Worm (Caenorhabditis elegans) whole organism, early embryonic: ENCODE results near the gene F10C1.9.

ENCODE experiments used
- F13C5.2 ChIP-seq: sonication (generic microtip); optimal IDR thresholded peaks from 2 replicates; lab custom pipeline; 2017; ENCODE audit warnings: mild to moderate bottlenecking, missing genetic modification characterization, inconsistent platforms, missing compliant biosample characterization
- ama-1 ChIP-seq: fragments of 150-350 bp; optimal IDR thresholded peaks from 2 replicates; lab custom pipeline; 2014
- ceh-36 ChIP-seq: sonication (generic microtip); optimal IDR thresholded peaks from 2 replicates; lab custom pipeline; 2016; ENCODE audit warnings: missing genetic modification characterization, inconsistent platforms, missing compliant biosample characterization
- pes-1 ChIP-seq: fragments of 200-800 bp; sonication (Bioruptor generic); IDR thresholded peaks from 2 replicates; pipeline ENCODE4 v1.3.6; 2022; ENCODE audit warnings: missing genetic modification reagents, missing genetic modification characterization, missing compliant biosample characterization
- scrt-1 ChIP-seq: fragments of 200-800 bp; sonication (Bioruptor generic); IDR thresholded peaks from 2 replicates; pipeline ENCODE4 v1.3.6; 2022; ENCODE audit warnings: missing genetic modification characterization, missing compliant biosample characterization
- sea-1 ChIP-seq: fragments of 200-800 bp; sonication (Bioruptor generic); conservative IDR thresholded peaks from 2 replicates; pipeline ENCODE4 v1.3.6; 2022; ENCODE audit warnings: missing genetic modification characterization, missing compliant biosample characterization
- tbx-37 ChIP-seq: fragments of 200-800 bp; sonication (Bioruptor generic); conservative IDR thresholded peaks from 2 replicates; pipeline ENCODE4 v1.3.6; 2022; ENCODE audit warnings: missing genetic modification reagents, missing genetic modification characterization, missing compliant biosample characterization
- tra-4 ChIP-seq: sonication (generic microtip); optimal IDR thresholded peaks from 2 replicates; lab custom pipeline; 2017; ENCODE audit warnings: missing genetic modification characterization, missing compliant biosample characterization

ce11 chrII:5790313-5790773 is 45.3 kb upstream of the F10C1.9 start, which contains the start of gene lect-2:
- TF ChIP-seq F13C5.2 = no peak
- TF ChIP-seq tbx-37 (GFP tag; lab: Robert Waterston, UW) = no peak
- no peak for TF ChIP-seq sea-1 (GFP tag; lab: Robert Waterston, UW)
- no peak for TF ChIP-seq ama-1
- TF ChIP-seq scrt-1 = no peak
- TF ChIP-seq tra-4 (tag; lab: Kevin White, UChicago) = no peak
- no peak for TF ChIP-seq ceh-36 (tag; lab: Kevin White, UChicago)
- no peak for TF ChIP-seq pes-1
